Fruit fly (Drosophila melanogaster): ENCODE results near the gene brm.
A peak's percentile ranks its signal among the peaks of the same experiment; 100 is the strongest.

Gene brm

dm6 chr3L:16015765-16016760 lies 33.4 kb upstream of the brm start:
- no peak for TF ChIP-seq CG17801 (GFP tag; optimal IDR thresholded peaks at IDR 0.05; ENCODE audit: partially characterized antibody)

- TF ChIP-seq CG17801 (GFP tag; optimal IDR thresholded peaks at IDR 0.05; ENCODE audit: partially characterized antibody), result no peak
Observed at dm6 chr3L:16014515-16014914, 31.8 kb upstream of the brm start.

dm6 chr3L:16013198-16013982 lies 30.7 kb upstream of the brm start:
- TF ChIP-seq CG17801 (GFP tag; optimal IDR thresholded peaks at IDR 0.05; ENCODE audit: partially characterized antibody), result no peak

dm6 chr3L:16012315-16012950 lies 29.8 kb upstream of the brm start:
- TF ChIP-seq CG17801 (GFP tag; optimal IDR thresholded peaks at IDR 0.05; ENCODE audit: partially characterized antibody), result no peak

dm6 chr3L:16011319-16012210 lies 28.9 kb upstream of the brm start, which contains the start of gene mib1:
Gene mib1 (minus strand): TSS chr3L:16011812.
- TF ChIP-seq CG17801 (GFP tag; optimal IDR thresholded peaks at IDR 0.05; ENCODE audit: partially characterized antibody), result peak; percentile 21

dm6 chr3L:16010176-16010575 lies 27.5 kb upstream of the brm start:
- no peak for TF ChIP-seq CG17801 (GFP tag; optimal IDR thresholded peaks at IDR 0.05; ENCODE audit: partially characterized antibody)

DNA sequence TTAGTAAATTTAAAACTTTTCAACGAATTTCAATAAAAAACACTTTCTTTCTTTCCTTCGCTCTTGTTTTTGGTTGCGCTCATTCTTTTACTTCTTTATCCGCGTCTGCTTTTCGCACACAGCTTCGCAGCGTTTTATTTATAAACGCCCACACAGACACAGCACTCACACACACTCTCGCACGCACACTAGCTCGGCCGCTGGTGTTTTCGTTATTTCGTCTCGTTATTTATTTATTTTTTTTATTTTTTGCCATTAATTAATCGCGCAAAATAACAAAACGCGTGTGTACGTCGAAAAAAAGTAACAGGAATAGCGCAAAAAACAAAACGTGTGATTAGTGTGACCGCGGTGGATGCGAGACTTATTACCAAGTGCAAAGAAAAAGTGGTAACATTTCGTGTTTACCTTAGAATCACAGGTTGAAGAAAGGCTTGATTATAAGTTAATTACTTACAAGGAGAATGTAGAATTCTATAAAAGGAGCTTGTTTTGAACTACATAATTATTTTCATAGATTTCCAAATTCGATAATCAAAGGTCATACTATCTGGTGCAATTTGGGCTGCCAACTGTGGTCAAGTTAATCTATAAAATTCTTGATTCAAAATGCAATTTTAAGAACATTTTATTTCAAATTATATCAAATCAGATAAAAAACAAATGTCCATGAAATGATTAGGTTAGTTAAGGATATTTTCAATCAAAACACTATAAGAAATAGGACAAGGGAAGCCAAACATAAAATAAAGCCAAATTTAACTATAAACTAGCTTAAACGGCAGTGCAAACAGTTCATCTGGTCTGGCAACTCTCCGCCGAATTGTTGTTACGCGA lies 21.9 kb upstream of the brm start, which contains the start of the genes hzg and mRpS31:
Gene hzg (minus strand): TSS at position 336 of the 837 bp plus-strand sequence.
Gene mRpS31 (plus strand): TSS at position 793 of the 837 bp plus-strand sequence.
- TF ChIP-seq CG17801 (GFP tag; optimal IDR thresholded peaks at IDR 0.05; ENCODE audit: partially characterized antibody), result peak; percentile 68

DNA sequence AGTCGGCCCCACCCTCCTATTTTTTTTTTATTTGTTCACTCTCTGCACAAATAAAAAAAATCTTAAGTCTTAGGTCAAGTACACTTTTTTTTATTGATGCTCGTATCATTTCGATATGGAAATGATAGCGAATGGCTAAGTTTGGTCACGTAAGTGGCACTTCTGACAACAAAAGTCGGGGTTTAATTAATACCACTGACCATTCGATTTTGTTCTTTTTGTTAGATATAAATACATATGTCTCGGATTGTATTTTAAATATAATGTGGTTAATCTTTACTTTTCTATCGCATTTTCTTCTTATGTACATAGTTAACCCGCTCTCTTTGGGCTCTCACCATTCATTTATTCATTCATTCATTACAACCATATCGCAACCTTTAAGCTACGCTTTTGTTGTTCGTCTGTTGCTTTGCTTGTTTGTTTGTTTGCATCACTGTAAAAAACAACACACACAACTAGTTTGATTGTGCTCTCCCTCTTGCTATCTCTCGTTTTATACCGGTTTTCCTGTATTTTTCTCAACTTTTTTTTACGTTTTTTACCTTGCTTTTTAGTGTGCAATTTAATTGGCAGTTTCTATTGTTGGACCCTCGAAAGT lies 19.5 kb upstream of the brm start:
- peak; percentile 25 for TF ChIP-seq CG17801 (GFP tag; optimal IDR thresholded peaks at IDR 0.05; ENCODE audit: partially characterized antibody)

DNA sequence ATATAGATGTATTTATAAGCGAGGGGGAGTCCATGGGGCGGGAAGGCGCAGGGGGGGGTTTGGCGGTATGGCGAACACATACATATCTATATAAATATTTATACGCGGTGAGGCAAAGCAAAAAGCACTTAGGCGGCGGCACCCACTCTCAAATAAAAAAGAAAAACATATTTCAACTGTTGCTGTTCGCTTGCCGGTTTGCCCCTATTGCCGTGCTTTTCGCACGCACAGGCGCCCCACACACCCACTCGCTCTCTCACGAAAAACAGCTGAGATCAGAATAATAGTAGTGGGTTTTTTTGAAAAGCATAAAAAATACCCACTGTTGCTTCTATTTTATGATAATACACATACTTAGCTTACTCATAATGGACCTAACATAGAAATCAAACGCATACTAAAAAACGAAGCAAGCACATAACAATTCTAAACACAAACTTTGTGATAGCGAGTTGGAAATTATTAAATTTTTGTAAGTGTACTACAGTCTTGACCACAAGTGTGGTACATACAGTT lies 18.6 kb upstream of the brm start:
- TF ChIP-seq CG17801 (GFP tag; optimal IDR thresholded peaks at IDR 0.05; ENCODE audit: partially characterized antibody), result peak; percentile 56

DNA sequence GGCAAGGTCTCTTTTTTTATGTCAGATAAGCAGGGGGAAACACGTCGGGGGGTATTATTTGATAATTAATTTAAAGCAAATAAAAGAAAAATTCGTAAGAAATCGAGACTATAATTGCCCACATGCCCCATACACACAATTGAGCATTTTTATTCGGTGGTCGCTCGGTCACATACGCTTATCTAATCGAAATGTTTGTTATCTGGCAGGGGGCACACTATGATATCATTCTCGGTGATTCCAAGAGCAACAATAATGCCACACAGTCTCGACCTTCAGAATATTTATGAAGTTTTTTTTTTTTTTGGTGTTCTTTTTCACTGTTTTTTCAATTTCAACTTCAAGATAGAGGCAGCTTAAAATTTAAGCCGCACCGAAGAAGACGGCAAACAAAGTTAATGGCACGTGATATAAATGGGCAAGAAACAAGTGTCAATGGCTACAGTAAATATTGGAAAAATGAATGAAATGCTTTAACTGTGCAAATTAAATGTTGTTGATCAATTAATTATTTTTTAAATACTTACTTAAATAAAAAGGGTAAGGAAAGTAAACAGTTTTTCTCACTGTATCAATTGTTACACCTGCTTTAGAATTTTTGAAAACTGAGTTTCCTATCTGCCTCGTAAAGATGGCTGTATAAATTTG lies 16.8 kb upstream of the brm start:
- no peak for TF ChIP-seq CG17801 (GFP tag; optimal IDR thresholded peaks at IDR 0.05; ENCODE audit: partially characterized antibody)

DNA sequence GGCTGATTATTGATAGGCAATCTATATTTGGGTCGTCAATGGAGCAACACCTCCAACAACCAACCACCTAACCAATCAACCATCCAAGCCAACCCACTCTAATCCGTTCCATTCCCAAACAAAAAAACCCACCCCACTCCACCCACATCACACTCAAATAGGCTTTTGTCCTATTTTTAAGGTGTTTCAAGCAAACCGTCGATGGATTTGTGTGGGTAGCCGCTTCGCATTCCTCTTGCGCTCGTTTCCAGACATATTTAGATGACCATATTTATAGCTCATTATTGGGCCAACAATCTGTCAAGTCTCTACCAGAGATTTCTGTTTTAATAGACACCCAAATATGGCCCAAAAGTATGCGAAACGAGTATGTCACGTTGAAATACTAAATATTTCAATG lies 15.5 kb upstream of the brm start:
- TF ChIP-seq CG17801 (GFP tag; optimal IDR thresholded peaks at IDR 0.05; ENCODE audit: partially characterized antibody), result no peak

dm6 chr3L:15996019-15996418 lies 13.3 kb upstream of the brm start:
- TF ChIP-seq CG17801 (GFP tag; optimal IDR thresholded peaks at IDR 0.05; ENCODE audit: partially characterized antibody), result no peak
